Fruit fly (Drosophila melanogaster): ENCODE measurements around the gene Ilp1.

Ilp1 gene

dm6 chr3L:9846577-9847342 lies 48.5 kb downstream of the Ilp1 start:
- TF ChIP-seq cic (GFP tag; optimal IDR thresholded peaks at IDR 0.05) (peak; percentile 99), CG11617 (GFP tag; optimal IDR thresholded peaks at IDR 0.05) (no peak), CG14711 (tag; optimal IDR thresholded peaks at IDR 0.05) (no peak), Mnt (GFP tag; optimal IDR thresholded peaks at IDR 0.05) (peak; percentile 36), CG5204 (GFP tag; optimal IDR thresholded peaks at IDR 0.05) (no peak), CG1620 (GFP tag; optimal IDR thresholded peaks at IDR 0.05) (no peak), CG12768 (GFP tag; optimal IDR thresholded peaks at IDR 0.05) (no peak), toe (GFP tag; optimal IDR thresholded peaks at IDR 0.05) (no peak), ovo (GFP tag; optimal IDR thresholded peaks at IDR 0.05) (no peak), Hr96 (GFP tag; optimal IDR thresholded peaks at IDR 0.05) (no peak), tj (GFP tag; optimal IDR thresholded peaks at IDR 0.05) (no peak), cnc (optimal IDR thresholded peaks at IDR 0.05) (no peak), CG7045 (GFP tag; optimal IDR thresholded peaks at IDR 0.05) (no peak), CG33017 (tag; optimal IDR thresholded peaks at IDR 0.05) (no peak)

dm6 chr3L:9847420-9847977 lies 49.3 kb downstream of the Ilp1 start:
- TF ChIP-seq CG14711 (tag; optimal IDR thresholded peaks at IDR 0.05): peak; percentile 24
- TF ChIP-seq tj (GFP tag; optimal IDR thresholded peaks at IDR 0.05): peak; percentile 87
- no peak for TF ChIP-seq Mnt (GFP tag; optimal IDR thresholded peaks at IDR 0.05)
